Worm (Caenorhabditis elegans) whole organism, L2 larva: ENCODE data around the gene R160.3.

Experiments used
- R02D3.7 ChIP-seq: fragments of 150-350 bp; optimal IDR thresholded peaks from 2 replicates; lab custom pipeline; 2014; ENCODE audit warnings: missing biosample characterization, missing genetic modification characterization
- aly-2 ChIP-seq: fragments of 150-350 bp; optimal IDR thresholded peaks from 2 replicates; lab custom pipeline; 2014; ENCODE audit warnings: missing biosample characterization, missing genetic modification characterization
- blmp-1 ChIP-seq: sonication (generic microtip); optimal IDR thresholded peaks from 2 replicates; lab custom pipeline; 2017; ENCODE audit warnings: missing genetic modification characterization, mild to moderate bottlenecking, missing compliant biosample characterization, antibody characterized with exemption, moderate library complexity; ENCODE audit not compliant: insufficient read depth
- elt-3 ChIP-seq: sonication (generic microtip); optimal IDR thresholded peaks from 2 replicates; lab custom pipeline; 2017; ENCODE audit warnings: missing biosample characterization, missing genetic modification characterization
- fos-1 ChIP-seq: fragments of 150-350 bp; optimal IDR thresholded peaks from 2 replicates; lab custom pipeline; 2014; ENCODE audit warnings: missing biosample characterization, missing genetic modification characterization
- mab-5 ChIP-seq: fragments of 150-350 bp; optimal IDR thresholded peaks from 2 replicates; lab custom pipeline; 2014; ENCODE audit warnings: missing biosample characterization, missing genetic modification characterization
- mdl-1 ChIP-seq, 2 experiments: fragments of 150-350 bp in 1 of 2; sonication (generic microtip) in 1 of 2; optimal IDR thresholded peaks; 2 replicates each; lab custom pipeline; 2017; ENCODE audit warnings: missing biosample characterization in 2 of 2, missing genetic modification characterization in 2 of 2
- nhr-11 ChIP-seq: fragments of 150-350 bp; optimal IDR thresholded peaks from 2 replicates; lab custom pipeline; 2014; ENCODE audit warnings: missing biosample characterization, missing genetic modification characterization
- unc-39 ChIP-seq: fragments of 150-350 bp; optimal IDR thresholded peaks from 2 replicates; lab custom pipeline; 2014; ENCODE audit warnings: missing biosample characterization, missing genetic modification characterization
- ztf-11 ChIP-seq: sonication (generic microtip); optimal IDR thresholded peaks from 2 replicates; lab custom pipeline; 2017; ENCODE audit warnings: missing biosample characterization, missing genetic modification characterization
- ztf-4 ChIP-seq: fragments of 150-350 bp; optimal IDR thresholded peaks from 2 replicates; lab custom pipeline; 2014; ENCODE audit warnings: missing biosample characterization, missing genetic modification characterization

DNA sequence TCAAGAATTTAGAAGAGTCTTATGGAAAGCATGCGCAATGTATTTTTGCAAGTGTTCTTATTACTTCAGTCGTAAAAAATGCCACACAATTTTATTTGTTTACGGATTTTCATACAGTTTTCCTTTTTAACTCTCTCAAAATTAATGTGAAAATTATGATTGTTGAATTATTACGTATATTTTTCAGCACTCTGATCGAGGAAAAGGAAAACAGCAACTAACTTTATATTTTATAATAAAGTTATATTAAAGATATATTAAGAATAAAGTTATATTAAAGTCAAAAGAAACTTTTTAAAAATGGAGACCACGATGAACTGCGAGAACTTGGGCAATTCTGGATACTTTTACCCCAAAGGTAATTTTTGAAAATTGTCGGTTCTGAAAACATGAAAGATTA is 15.9 kb downstream of the R160.3 start, which contains the start of gene F14H12.2:
- TF ChIP-seq unc-39 (tag; lab: Kevin White, UChicago), result no peak
- no peak for TF ChIP-seq mab-5 (tag; lab: Kevin White, UChicago)
- no peak for TF ChIP-seq blmp-1 (tag; lab: Kevin White, UChicago)
- TF ChIP-seq fos-1, result no peak
- TF ChIP-seq R02D3.7, result no peak
- no peak for TF ChIP-seq elt-3 (tag; lab: Kevin White, UChicago)
- TF ChIP-seq ztf-4, result no peak
- TF ChIP-seq aly-2 (tag; lab: Kevin White, UChicago), result no peak
- no peak for TF ChIP-seq mdl-1 (tag; optimal IDR thresholded peaks at IDR 0.05; lab: Kevin White, UChicago)
- TF ChIP-seq nhr-11 (tag; lab: Kevin White, UChicago), result no peak
- TF ChIP-seq ztf-11 (tag; lab: Kevin White, UChicago), result no peak
